Fruit fly (Drosophila melanogaster) whole organism, prepupa: Measurements from ENCODE around the gene mask.

Experiments used
- Blimp-1 ChIP-seq: fragments of 200-800 bp; sonication (Bioruptor generic); optimal IDR thresholded peaks from 3 replicates; lab custom pipeline; 2017; ENCODE audit warnings: missing biosample characterization, missing genetic modification characterization, mild to moderate bottlenecking, moderate library complexity, missing genetic modification reagents
- CG11294 ChIP-seq: fragments of 200-800 bp; sonication (Bioruptor generic); IDR thresholded peaks from 2 replicates; pipeline ENCODE4 v1.3.6; 2022; ENCODE audit warnings: missing biosample characterization, missing genetic modification characterization
- CG11762 ChIP-seq: fragments of 200-800 bp; sonication (Bioruptor generic); optimal IDR thresholded peaks from 3 replicates; lab custom pipeline; 2016; ENCODE audit warnings: missing biosample characterization, missing genetic modification characterization; ENCODE audit not compliant: insufficient read depth
- CG15336 ChIP-seq: fragments of 200-800 bp; sonication (Bioruptor generic); IDR thresholded peaks from 2 replicates; pipeline ENCODE4 v1.3.6; 2022; ENCODE audit warnings: missing biosample characterization, missing genetic modification characterization
- CG16779 ChIP-seq: fragments of 200-800 bp; sonication (Bioruptor generic); optimal IDR thresholded peaks from 3 replicates; lab custom pipeline; 2017; ENCODE audit warnings: missing biosample characterization, mild to moderate bottlenecking, missing genetic modification characterization
- CG31627 ChIP-seq: fragments of 200-800 bp; sonication (Bioruptor generic); optimal IDR thresholded peaks from 3 replicates; lab custom pipeline; 2016; ENCODE audit warnings: missing biosample characterization, missing genetic modification characterization
- CG3919 ChIP-seq: fragments of 200-800 bp; sonication (Bioruptor generic); optimal IDR thresholded peaks from 3 replicates; lab custom pipeline; 2016; ENCODE audit warnings: missing biosample characterization, missing genetic modification characterization
- CG4318 ChIP-seq: fragments of 200-800 bp; sonication (Bioruptor generic); optimal IDR thresholded peaks from 3 replicates; lab custom pipeline; 2017; ENCODE audit warnings: missing biosample characterization, mild to moderate bottlenecking, missing genetic modification characterization
- CG6163 ChIP-seq: fragments of 200-800 bp; sonication (Bioruptor generic); IDR thresholded peaks from 3 replicates; pipeline ENCODE4 v1.3.6; 2022; ENCODE audit warnings: missing biosample characterization, missing genetic modification characterization
- CG6276 ChIP-seq: fragments of 200-800 bp; sonication (Bioruptor generic); optimal IDR thresholded peaks from 2 replicates; lab custom pipeline; 2017; ENCODE audit warnings: missing biosample characterization, mild to moderate bottlenecking, missing genetic modification characterization
- CG6792 ChIP-seq: fragments of 200-800 bp; sonication (Bioruptor generic); optimal IDR thresholded peaks from 3 replicates; lab custom pipeline; 2016; ENCODE audit warnings: missing biosample characterization, missing genetic modification characterization
- CG6808 ChIP-seq: fragments of 200-800 bp; sonication (Bioruptor generic); optimal IDR thresholded peaks from 3 replicates; lab custom pipeline; 2017; ENCODE audit warnings: missing biosample characterization, missing genetic modification characterization, mild to moderate bottlenecking, moderate library complexity, missing genetic modification reagents
- CG6854 ChIP-seq: fragments of 200-800 bp; sonication (Bioruptor generic); optimal IDR thresholded peaks from 2 replicates; lab custom pipeline; 2017; ENCODE audit warnings: missing biosample characterization, mild to moderate bottlenecking, missing genetic modification characterization
- CG8119 ChIP-seq: fragments of 200-800 bp; sonication (Bioruptor generic); IDR thresholded peaks from 3 replicates; pipeline ENCODE4 v1.3.6; 2022; ENCODE audit warnings: missing biosample characterization, missing genetic modification characterization
- CG8632 ChIP-seq: fragments of 200-800 bp; sonication (Bioruptor generic); optimal IDR thresholded peaks from 3 replicates; lab custom pipeline; 2016; ENCODE audit warnings: missing biosample characterization, missing genetic modification characterization
- CG9139 ChIP-seq: fragments of 200-800 bp; sonication (Bioruptor generic); optimal IDR thresholded peaks from 3 replicates; lab custom pipeline; 2017; ENCODE audit warnings: missing biosample characterization, mild to moderate bottlenecking, missing genetic modification characterization
- Eip75B ChIP-seq: fragments of 200-800 bp; sonication (Bioruptor generic); optimal IDR thresholded peaks from 3 replicates; lab custom pipeline; 2016; ENCODE audit warnings: missing biosample characterization, missing genetic modification characterization
- Eip78C ChIP-seq: fragments of 200-800 bp; sonication (Bioruptor generic); peaks from one replicate; lab custom pipeline; 2016; ENCODE audit warnings: missing biosample characterization, missing genetic modification characterization
- Eip93F ChIP-seq: fragments of 200-800 bp; sonication (Bioruptor generic); optimal IDR thresholded peaks from 2 replicates; lab custom pipeline; 2016; ENCODE audit warnings: missing biosample characterization, mild to moderate bottlenecking, missing genetic modification characterization
- Hr38 ChIP-seq: sonication (Bioruptor generic); optimal IDR thresholded peaks from 2 replicates; lab custom pipeline; 2016; ENCODE audit warnings: missing biosample characterization, missing genetic modification characterization
- Hr39 ChIP-seq: fragments of 200-800 bp; sonication (Bioruptor generic); optimal IDR thresholded peaks from 2 replicates; lab custom pipeline; 2016; ENCODE audit warnings: missing biosample characterization, missing genetic modification characterization
- Lpt ChIP-seq: fragments of 200-800 bp; sonication (Bioruptor generic); optimal IDR thresholded peaks from 3 replicates; lab custom pipeline; 2016; ENCODE audit warnings: missing biosample characterization, missing genetic modification characterization
- Met ChIP-seq: fragments of 200-800 bp; sonication (Bioruptor generic); optimal IDR thresholded peaks from 3 replicates; lab custom pipeline; 2016; ENCODE audit warnings: missing biosample characterization, missing genetic modification characterization
- OdsH ChIP-seq: fragments of 200-800 bp; sonication (Bioruptor generic); optimal IDR thresholded peaks from 3 replicates; lab custom pipeline; 2016; ENCODE audit warnings: missing biosample characterization, missing genetic modification characterization
- Sox102F ChIP-seq: fragments of 200-800 bp; sonication (Bioruptor generic); optimal IDR thresholded peaks from 2 replicates; lab custom pipeline; 2016; ENCODE audit warnings: missing biosample characterization, mild to moderate bottlenecking, missing genetic modification characterization
- Sox14 ChIP-seq: fragments of 200-800 bp; sonication (Bioruptor generic); optimal IDR thresholded peaks from 3 replicates; lab custom pipeline; 2016; ENCODE audit warnings: missing biosample characterization, missing genetic modification characterization
- achi ChIP-seq: fragments of 200-800 bp; sonication (Bioruptor generic); optimal IDR thresholded peaks from 3 replicates; lab custom pipeline; 2016; ENCODE audit warnings: missing biosample characterization, missing genetic modification characterization
- acj6 ChIP-seq: fragments of 200-800 bp; sonication (Bioruptor generic); optimal IDR thresholded peaks from 3 replicates; lab custom pipeline; 2016; ENCODE audit warnings: missing biosample characterization, missing genetic modification characterization
- cyc ChIP-seq: fragments of 200-800 bp; sonication (Bioruptor generic); optimal IDR thresholded peaks from 3 replicates; lab custom pipeline; 2016; ENCODE audit warnings: missing biosample characterization, missing genetic modification characterization
- dac ChIP-seq: fragments of 200-800 bp; sonication (Bioruptor generic); optimal IDR thresholded peaks from 2 replicates; lab custom pipeline; 2017; ENCODE audit warnings: missing biosample characterization, mild to moderate bottlenecking, missing genetic modification characterization
- dsx ChIP-seq: fragments of 200-800 bp; optimal IDR thresholded peaks from 3 replicates; lab custom pipeline; 2019; ENCODE audit warnings: missing biosample characterization, mild to moderate bottlenecking, missing genetic modification characterization, moderate library complexity; ENCODE audit not compliant: poor library complexity, severe bottlenecking
- eg ChIP-seq: fragments of 200-800 bp; sonication (Bioruptor generic); IDR thresholded peaks from 3 replicates; pipeline ENCODE4 v1.3.6; 2022; ENCODE audit warnings: missing biosample characterization, missing genetic modification characterization
- esn ChIP-seq: fragments of 200-800 bp; sonication (Bioruptor generic); optimal IDR thresholded peaks from 2 replicates; lab custom pipeline; 2016; ENCODE audit warnings: missing biosample characterization, mild to moderate bottlenecking, missing genetic modification characterization, moderate library complexity
- fd59A ChIP-seq: fragments of 200-800 bp; sonication (Bioruptor generic); optimal IDR thresholded peaks from 2 replicates; lab custom pipeline; 2017; ENCODE audit warnings: missing biosample characterization, mild to moderate bottlenecking, missing genetic modification characterization, missing genetic modification reagents
- fkh ChIP-seq: fragments of 200-800 bp; sonication (Bioruptor generic); optimal IDR thresholded peaks from 3 replicates; lab custom pipeline; 2017; ENCODE audit warnings: missing biosample characterization, mild to moderate bottlenecking, missing genetic modification characterization, moderate library complexity
- net ChIP-seq: fragments of 200-800 bp; sonication (Bioruptor generic); optimal IDR thresholded peaks from 3 replicates; lab custom pipeline; 2016; ENCODE audit warnings: missing biosample characterization, missing genetic modification characterization
- salr ChIP-seq, 2 experiments: fragments of 200-800 bp; sonication (Bioruptor generic); optimal IDR thresholded peaks; 3 replicates each; lab custom pipeline; 2016 to 2018; ENCODE audit warnings: missing biosample characterization in 2 of 2, missing genetic modification characterization in 2 of 2, mild to moderate bottlenecking in 1 of 2
- spab ChIP-seq: fragments of 200-800 bp; sonication (Bioruptor generic); optimal IDR thresholded peaks from 2 replicates; lab custom pipeline; 2017; ENCODE audit warnings: missing biosample characterization, mild to moderate bottlenecking, missing genetic modification characterization, missing genetic modification reagents
- ss ChIP-seq, 2 experiments: fragments of 200-800 bp; sonication (Bioruptor generic); optimal IDR thresholded peaks; 2 replicates in 1 of 2; 3 replicates in 1 of 2; lab custom pipeline; 2017 to 2018; ENCODE audit warnings: mild to moderate bottlenecking in 2 of 2, missing biosample characterization in 2 of 2, missing genetic modification characterization in 2 of 2, moderate library complexity in 1 of 2
- svp ChIP-seq: fragments of 200-800 bp; sonication (Bioruptor generic); peaks from one replicate; lab custom pipeline; 2016; ENCODE audit warnings: missing biosample characterization, missing genetic modification characterization
- topi ChIP-seq: fragments of 200-800 bp; sonication (Bioruptor generic); optimal IDR thresholded peaks from 3 replicates; lab custom pipeline; 2016; ENCODE audit warnings: missing biosample characterization, missing genetic modification characterization

The mask gene

DNA sequence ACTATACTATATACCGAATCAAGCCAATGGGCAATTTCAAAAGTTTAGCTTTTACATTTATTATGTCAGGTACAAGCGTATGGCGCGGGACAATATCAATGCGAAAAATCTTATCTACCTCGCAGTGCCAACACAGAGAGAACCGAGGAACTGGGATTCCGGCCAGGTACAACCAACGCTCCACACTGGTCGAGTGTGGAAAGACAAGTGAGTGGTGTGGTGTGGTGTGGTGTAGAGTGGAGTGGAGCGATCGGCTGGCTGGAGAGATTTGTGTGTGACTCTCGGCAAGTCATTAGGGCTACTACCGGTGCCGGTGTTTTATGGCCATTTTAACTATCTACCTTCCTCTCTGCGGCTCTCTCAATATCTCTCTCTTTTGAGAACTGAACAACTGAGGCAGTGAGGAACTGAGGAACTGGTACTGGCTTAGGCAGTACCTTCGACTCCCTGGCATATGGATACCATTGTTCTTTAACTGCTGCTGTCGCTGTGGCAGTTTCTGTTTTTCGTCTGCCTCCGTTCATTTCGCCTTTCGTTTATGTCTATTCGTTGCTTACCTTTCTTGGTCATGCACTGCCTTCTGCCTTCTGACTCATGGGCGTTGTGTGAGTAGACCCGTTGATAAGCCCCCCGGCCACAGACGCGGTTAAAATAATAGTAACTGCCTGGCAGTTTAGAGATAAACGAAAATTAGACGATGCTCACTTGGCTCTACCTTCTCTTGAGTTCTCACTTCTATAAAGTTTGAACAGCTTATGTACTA lies 29.1 kb downstream of the mask start (continued):
- TF ChIP-seq CG8632 (GFP tag; lab: Kevin White, UChicago) (peak; percentile 96), CG16779 (tag; lab: Kevin White, UChicago) (peak; percentile 84), CG31627 (GFP tag; lab: Kevin White, UChicago) (peak; percentile 93), CG6163 (peak; percentile 95), cyc (GFP tag; lab: Kevin White, UChicago) (peak; percentile 93), Eip75B (GFP tag; lab: Kevin White, UChicago) (peak; percentile 97), net (GFP tag; lab: Kevin White, UChicago) (peak; percentile 95), CG11294 (GFP tag; lab: Robert Waterston, UW) (peak; percentile 87), CG15336 (GFP tag; lab: Robert Waterston, UW) (peak; percentile 87), OdsH (GFP tag; lab: Kevin White, UChicago) (peak; percentile 94)

DNA sequence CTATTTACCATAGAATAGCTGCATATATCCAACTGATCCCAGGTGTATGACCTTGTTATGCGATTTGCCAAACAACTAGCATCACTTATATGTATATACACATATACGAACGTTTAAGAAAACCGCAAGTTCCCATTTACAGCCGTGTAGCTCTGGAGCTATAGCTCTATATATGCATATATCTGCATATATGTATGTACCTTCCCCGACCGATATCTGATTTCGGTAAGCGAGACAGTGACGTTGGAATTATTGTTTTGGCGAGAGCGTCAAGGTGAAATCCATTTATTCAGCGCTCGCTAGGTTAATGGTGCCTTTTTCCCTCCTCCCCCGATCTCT lies 29.6 kb downstream of the mask start:
- TF ChIP-seq esn (GFP tag; lab: Kevin White, UChicago) (peak; percentile 24), Eip78C (peak; percentile 9), svp (GFP tag; lab: Kevin White, UChicago) (peak; percentile 90), Lpt (no peak), CG11762 (no peak), CG6792 (peak; percentile 31)

DNA sequence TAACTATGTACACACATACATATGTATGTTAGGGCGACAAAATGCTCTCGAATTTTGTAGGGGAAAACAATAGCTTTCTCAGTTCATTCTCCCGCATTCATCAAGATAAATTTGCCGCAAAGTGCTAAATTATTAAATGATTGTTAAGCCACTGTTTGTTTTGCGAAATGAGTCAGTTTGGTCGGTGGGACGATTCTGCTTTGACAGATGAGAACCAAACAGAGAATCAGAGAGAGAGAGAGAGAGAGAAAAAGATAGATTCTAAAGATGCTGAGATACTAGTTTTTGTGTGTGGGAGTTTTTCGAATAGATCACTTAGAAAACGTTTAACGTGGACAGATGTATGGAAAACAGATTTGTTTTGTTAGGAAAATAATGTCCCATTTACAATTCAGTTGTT lies 30.0 kb downstream of the mask start:
- TF ChIP-seq topi (GFP tag; lab: Kevin White, UChicago) (no peak), Lpt (no peak), eg (GFP tag; lab: Robert Waterston, UW) (no peak), CG9139 (GFP tag; lab: Kevin White, UChicago) (no peak), Eip78C (no peak), Eip93F (no peak), achi (GFP tag; lab: Kevin White, UChicago) (no peak)

DNA sequence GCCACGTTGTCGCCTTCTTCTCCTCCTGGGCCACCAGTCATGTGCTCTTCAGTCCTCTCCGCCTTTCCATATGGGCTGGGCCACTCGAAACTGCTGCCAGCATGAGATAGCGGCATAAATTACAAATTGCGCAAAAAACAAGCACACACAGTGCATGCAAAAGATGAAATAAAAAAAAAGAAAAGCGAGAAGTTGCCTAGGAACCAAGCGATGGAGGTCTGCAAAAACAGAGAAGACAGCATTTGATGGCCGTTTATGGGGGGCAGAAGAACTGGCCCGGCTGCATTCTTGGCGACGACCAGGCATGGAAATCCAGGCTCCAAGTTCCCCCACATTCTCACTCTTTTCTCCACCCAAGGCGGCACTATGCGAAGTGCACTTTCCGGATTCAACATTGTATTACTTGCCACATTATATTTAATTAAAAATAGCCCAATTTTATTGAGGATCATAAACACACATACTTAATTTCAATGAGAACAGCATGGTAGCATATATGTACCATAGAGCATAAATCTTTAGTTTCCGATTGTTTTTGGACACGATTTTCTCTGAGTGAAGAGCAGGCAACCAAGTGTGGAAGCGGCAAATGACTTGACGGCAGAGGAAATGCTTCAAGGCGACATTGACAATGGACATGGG lies 31.1 kb downstream of the mask start:
- TF ChIP-seq CG6854 (GFP tag; lab: Kevin White, UChicago) (no peak), salr (GFP tag; optimal IDR thresholded peaks at IDR 0.05; lab: Kevin White, UChicago) (peak in 1 of 2 experiments; percentile 58), CG16779 (tag; lab: Kevin White, UChicago) (peak; percentile 21), CG8632 (GFP tag; lab: Kevin White, UChicago) (no peak), CG11762 (peak; percentile 15), fd59A (GFP tag; lab: Kevin White, UChicago) (peak; percentile 32), CG8119 (peak; percentile 48; the same call in 2 of the 3 replicates), CG11294 (GFP tag; lab: Robert Waterston, UW) (0 out of 2 replicates have a peak, but pooled peaks have one; percentile 21), OdsH (GFP tag; lab: Kevin White, UChicago) (peak; percentile 60), net (GFP tag; lab: Kevin White, UChicago) (peak; percentile 28), CG15336 (GFP tag; lab: Robert Waterston, UW) (peak; percentile 55), acj6 (GFP tag; lab: Kevin White, UChicago) (peak; percentile 40), fkh (GFP tag; lab: Kevin White, UChicago) (no peak), dac (GFP tag; lab: Kevin White, UChicago) (no peak), Hr38 (no peak), svp (GFP tag; lab: Kevin White, UChicago) (peak; percentile 32), Eip78C (peak; percentile 79), CG4318 (GFP tag; lab: Kevin White, UChicago) (peak; percentile 43), Hr39 (GFP tag; lab: Kevin White, UChicago) (no peak), Eip75B (GFP tag; lab: Kevin White, UChicago) (peak; percentile 62), CG3919 (GFP tag; lab: Kevin White, UChicago) (peak; percentile 67), spab (GFP tag; lab: Kevin White, UChicago) (peak; percentile 32), CG6808 (GFP tag; lab: Kevin White, UChicago) (peak; percentile 51), Sox102F (no peak), dsx (GFP tag; lab: Kevin White, UChicago) (peak; percentile 87), Lpt (peak; percentile 72), CG6792 (no peak), Met (no peak), Eip93F (no peak), ss (GFP tag; optimal IDR thresholded peaks at IDR 0.05; lab: Kevin White, UChicago) (peak; percentile 41 to 79), CG6276 (GFP tag; lab: Kevin White, UChicago) (peak; percentile 52), Sox14 (GFP tag; lab: Kevin White, UChicago) (peak; percentile 73), esn (GFP tag; lab: Kevin White, UChicago) (no peak), Blimp-1 (GFP tag; lab: Kevin White, UChicago) (no peak), CG9139 (GFP tag; lab: Kevin White, UChicago) (no peak)
